Worm (Caenorhabditis elegans): Measurements from ENCODE around the gene cyn-17.

cyn-17 gene

ce11 chrV:5843415-5844337 lies 44.2 kb downstream of the cyn-17 start (continued):
- no peak for TF ChIP-seq R02D3.7 (tag; optimal IDR thresholded peaks at IDR 0.05)
- TF ChIP-seq lin-39 (tag; optimal IDR thresholded peaks at IDR 0.05) = no peak
- TF ChIP-seq tra-1 (GFP tag; IDR thresholded peaks at IDR 0.05) = 0 out of 2 replicates have a peak, but pooled peaks have one; percentile 7
- TF ChIP-seq nhr-25 (tag; optimal IDR thresholded peaks at IDR 0.05; ENCODE audit: borderline replicate concordance, insufficient read depth) = no peak
- peak; percentile 4; the same call in 1 of the 2 replicates for TF ChIP-seq lin-38 (GFP tag; IDR thresholded peaks at IDR 0.05)
- TF ChIP-seq dmd-6 (GFP tag; IDR thresholded peaks at IDR 0.05) = peak; percentile 78
- TF ChIP-seq T20F7.1 (GFP tag; optimal IDR thresholded peaks at IDR 0.05) = peak; percentile 62
- TF ChIP-seq zag-1 (tag; optimal IDR thresholded peaks at IDR 0.05) = no peak
- TF ChIP-seq rbr-2 (tag; optimal IDR thresholded peaks at IDR 0.05) = no peak
- peak; percentile 42 for TF ChIP-seq nhr-48 (tag; optimal IDR thresholded peaks at IDR 0.05)
- TF ChIP-seq hlh-11 (tag; optimal IDR thresholded peaks at IDR 0.05) = peak; percentile 89
- TF ChIP-seq fos-1 (tag; optimal IDR thresholded peaks at IDR 0.05) = no peak
- TF ChIP-seq hmg-1.1 (GFP tag; IDR thresholded peaks at IDR 0.05) = no peak
- no peak for TF ChIP-seq spr-3 (GFP tag; optimal IDR thresholded peaks at IDR 0.05)
- TF ChIP-seq gei-8 (GFP tag; optimal IDR thresholded peaks at IDR 0.05) = no peak
- peak; percentile 21; the same call in 1 of the 2 replicates for TF ChIP-seq vab-7 (GFP tag; IDR thresholded peaks at IDR 0.05)
- TF ChIP-seq attf-4 (tag; optimal IDR thresholded peaks at IDR 0.05) = no peak
- TF ChIP-seq madf-9 (GFP tag; conservative IDR thresholded peaks at IDR 0.05) = 0 out of 2 replicates have a peak, but pooled peaks have one; percentile 15
- TF ChIP-seq mdl-1 (tag; optimal IDR thresholded peaks at IDR 0.05) = peak; percentile 34 to 74
- TF ChIP-seq zfp-2 (tag; optimal IDR thresholded peaks at IDR 0.05) = no peak
- no peak for TF ChIP-seq unc-39 (tag; optimal IDR thresholded peaks at IDR 0.05)
- TF ChIP-seq ztf-11 (tag; optimal IDR thresholded peaks at IDR 0.05) = no peak

- TF ChIP-seq cey-2 (tag; optimal IDR thresholded peaks at IDR 0.05; ENCODE audit: borderline replicate concordance, insufficient read depth) (peak; percentile 83), T20F7.1 (GFP tag; optimal IDR thresholded peaks at IDR 0.05) (peak; percentile 59), zag-1 (tag; optimal IDR thresholded peaks at IDR 0.05) (no peak), nhr-48 (tag; optimal IDR thresholded peaks at IDR 0.05) (peak; percentile 88), nhr-111 (GFP tag; optimal IDR thresholded peaks at IDR 0.05) (no peak), dmd-6 (GFP tag; IDR thresholded peaks at IDR 0.05) (peak; percentile 80), F37D6.2 (tag; optimal IDR thresholded peaks at IDR 0.05) (no peak), Y48G9A.11 (GFP tag; IDR thresholded peaks at IDR 0.05) (no peak), F26F4.8 (GFP tag; conservative IDR thresholded peaks at IDR 0.05) (no peak), mdl-1 (tag; optimal IDR thresholded peaks at IDR 0.05) (peak; percentile 57 to 90), egl-43 (GFP tag; IDR thresholded peaks at IDR 0.05) (no peak), hlh-11 (tag; optimal IDR thresholded peaks at IDR 0.05) (peak; percentile 94), nhr-41 (GFP tag; IDR thresholded peaks at IDR 0.05) (no peak), rbr-2 (tag; optimal IDR thresholded peaks at IDR 0.05) (no peak), jun-1 (tag; optimal IDR thresholded peaks at IDR 0.05) (peak; percentile 30), pqm-1 (tag; optimal IDR thresholded peaks at IDR 0.05) (no peak), egl-27 (tag; optimal IDR thresholded peaks at IDR 0.05) (no peak), lsy-2 (tag; optimal IDR thresholded peaks at IDR 0.05) (peak in 1 of 2 experiments; percentile 63), lin-1 (GFP tag; IDR thresholded peaks at IDR 0.05) (peak; percentile 65), dve-1 (tag; optimal IDR thresholded peaks at IDR 0.05; ENCODE audit: insufficient read depth) (peak; percentile 86), nhr-237 (tag; optimal IDR thresholded peaks at IDR 0.05) (no peak), ceh-62 (tag; optimal IDR thresholded peaks at IDR 0.05) (no peak), nhr-76 (tag; optimal IDR thresholded peaks at IDR 0.05) (no peak), ctbp-1 (GFP tag; IDR thresholded peaks at IDR 0.05) (no peak; the same call in 1 of the 2 replicates), ztf-7 (tag; optimal IDR thresholded peaks at IDR 0.05) (no peak), ceh-82 (tag; optimal IDR thresholded peaks at IDR 0.05) (no peak), mes-2 (tag; optimal IDR thresholded peaks at IDR 0.05; ENCODE audit: poor library complexity, severe bottlenecking) (no peak), lin-13 (GFP tag; optimal IDR thresholded peaks at IDR 0.05) (peak; percentile 14), nhr-6 (tag; optimal IDR thresholded peaks at IDR 0.05) (no peak), unc-62 (GFP tag; optimal IDR thresholded peaks at IDR 0.05 in 1 of 2) (peak in 1 of 2 experiments; percentile 99), unc-62 (tag; optimal IDR thresholded peaks at IDR 0.05) (no peak), php-3 (GFP tag; IDR thresholded peaks at IDR 0.05) (peak; percentile 18; the same call in 1 of the 2 replicates)
These were observed 44.9 kb downstream of the cyn-17 start for ce11 chrV:5844349-5844760.

All from whole organism, L4 larva.